Worm (Caenorhabditis elegans): Measurements from ENCODE around the gene R02E4.1.
A peak's percentile ranks its signal among the peaks of the same experiment; 100 is the strongest.

R02E4.1 gene

DNA sequence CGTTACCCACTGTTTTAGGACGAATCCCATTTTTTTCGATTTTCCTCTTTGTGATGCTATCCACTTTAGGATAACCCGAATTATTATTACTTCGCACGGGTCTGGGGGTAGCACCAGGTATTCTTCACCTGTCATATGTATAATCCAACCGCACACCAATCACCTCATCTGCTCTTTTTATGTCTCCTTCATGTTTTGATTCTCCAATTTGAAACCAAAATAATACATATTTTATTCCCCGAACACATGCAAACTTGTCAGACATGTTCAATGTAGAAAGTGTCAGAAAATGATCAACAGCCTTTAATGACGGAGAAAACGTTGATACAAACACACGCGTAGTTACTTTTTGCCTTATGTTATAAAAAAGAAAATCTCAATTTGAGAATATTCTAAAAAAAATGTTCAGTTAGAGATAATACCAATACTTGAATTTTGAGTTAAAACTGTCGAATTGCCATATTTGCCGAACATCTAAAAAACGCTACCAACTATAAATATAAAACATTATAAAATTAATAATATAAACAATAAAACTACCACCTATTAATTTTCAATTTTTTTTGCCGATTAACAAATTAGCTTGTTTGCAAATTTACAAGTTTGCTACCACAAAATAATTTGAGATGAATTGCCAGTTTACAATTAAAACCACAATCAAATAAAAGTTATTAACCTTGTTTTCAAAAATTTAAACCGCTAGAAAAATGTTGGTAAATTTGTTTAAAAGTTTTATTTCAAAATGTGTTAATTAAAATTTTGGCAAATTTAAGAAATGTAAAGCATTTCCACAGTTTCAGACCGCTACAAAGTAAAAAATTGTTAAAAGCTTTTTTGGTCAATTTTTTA, 43.5 kb upstream of the R02E4.1 start (continued):
- TF ChIP-seq nhr-28 (tag; optimal IDR thresholded peaks at IDR 0.05) = no peak
- no peak for TF ChIP-seq dmd-8 (GFP tag; IDR thresholded peaks at IDR 0.05)
- TF ChIP-seq ZK337.2 (GFP tag; IDR thresholded peaks at IDR 0.05) = no peak; the same call in 1 of the 2 replicates
- no peak for TF ChIP-seq F10B5.3 (tag; optimal IDR thresholded peaks at IDR 0.05)
- TF ChIP-seq fkh-10 (GFP tag; optimal IDR thresholded peaks at IDR 0.05) = no peak
- no peak for TF ChIP-seq gei-8 (GFP tag; optimal IDR thresholded peaks at IDR 0.05)
- TF ChIP-seq ceh-28 (tag; optimal IDR thresholded peaks at IDR 0.05) = no peak
- no peak for TF ChIP-seq F49E8.2 (tag; optimal IDR thresholded peaks at IDR 0.05; ENCODE audit: borderline replicate concordance)
- no peak for TF ChIP-seq spr-3 (GFP tag; optimal IDR thresholded peaks at IDR 0.05)
- TF ChIP-seq unc-130 (GFP tag; optimal IDR thresholded peaks at IDR 0.05) = no peak
- peak in 1 of 2 experiments; percentile 0 for TF ChIP-seq hif-1 (tag; optimal IDR thresholded peaks at IDR 0.05)
- TF ChIP-seq nhr-11 (tag; optimal IDR thresholded peaks at IDR 0.05) = no peak
- TF ChIP-seq tra-1 (GFP tag; IDR thresholded peaks at IDR 0.05) = peak; percentile 25; the same call in 1 of the 2 replicates
- peak in 1 of 2 experiments; percentile 22; a peak in 1 of 4 replicates for TF ChIP-seq madf-5 (GFP tag; IDR thresholded peaks at IDR 0.05)
- TF ChIP-seq lin-1 (GFP tag; IDR thresholded peaks at IDR 0.05) = peak; percentile 37; the same call in 1 of the 2 replicates
- TF ChIP-seq nhr-102 (tag; optimal IDR thresholded peaks at IDR 0.05) = peak; percentile 50
- no peak for TF ChIP-seq egl-43 (GFP tag; IDR thresholded peaks at IDR 0.05)
- TF ChIP-seq Y75B8A.6 (GFP tag; IDR thresholded peaks at IDR 0.05) = peak; percentile 83
- TF ChIP-seq lir-3 (tag; optimal IDR thresholded peaks at IDR 0.05) = no peak
- TF ChIP-seq nhr-42 (GFP tag; IDR thresholded peaks at IDR 0.05) = peak; percentile 7
- peak; percentile 48 for TF ChIP-seq madf-9 (GFP tag; conservative IDR thresholded peaks at IDR 0.05)
- TF ChIP-seq nhr-10 (tag; optimal IDR thresholded peaks at IDR 0.05) = no peak
- no peak for TF ChIP-seq fos-1 (tag; optimal IDR thresholded peaks at IDR 0.05)
- TF ChIP-seq ceh-20 (GFP tag; IDR thresholded peaks at IDR 0.05) = peak; percentile 46; the same call in 1 of the 2 replicates
- TF ChIP-seq mdl-1 (tag; optimal IDR thresholded peaks at IDR 0.05) = no peak
- peak; percentile 78 for TF ChIP-seq aha-1 (tag)
- no peak for TF ChIP-seq mxl-2 (GFP tag; conservative IDR thresholded peaks at IDR 0.05)
- TF ChIP-seq lin-39 (tag; optimal IDR thresholded peaks at IDR 0.05) = no peak
- TF ChIP-seq lim-7 (GFP tag; IDR thresholded peaks at IDR 0.05) = peak; percentile 63; the same call in 1 of the 2 replicates
- no peak for TF ChIP-seq ces-1 (GFP tag; optimal IDR thresholded peaks at IDR 0.05)
- peak; percentile 70 for TF ChIP-seq T26A8.4 (GFP tag; IDR thresholded peaks at IDR 0.05)
- no peak for TF ChIP-seq unc-62 (GFP tag; optimal IDR thresholded peaks at IDR 0.05 in 1 of 2)
- TF ChIP-seq unc-62 (tag; optimal IDR thresholded peaks at IDR 0.05) = no peak
- TF ChIP-seq attf-4 (tag; optimal IDR thresholded peaks at IDR 0.05) = no peak
- no peak for TF ChIP-seq nhr-111 (GFP tag; optimal IDR thresholded peaks at IDR 0.05)
- no peak for TF ChIP-seq ceh-44 (GFP tag; IDR thresholded peaks at IDR 0.05)
- peak; percentile 65 for TF ChIP-seq ctbp-1 (GFP tag; IDR thresholded peaks at IDR 0.05)
- 0 out of 2 replicates have a peak, but pooled peaks have one; percentile 37 for TF ChIP-seq php-3 (GFP tag; IDR thresholded peaks at IDR 0.05)
- peak; percentile 39 for TF ChIP-seq dve-1 (tag; optimal IDR thresholded peaks at IDR 0.05; ENCODE audit: insufficient read depth)
- TF ChIP-seq ceh-82 (tag; optimal IDR thresholded peaks at IDR 0.05) = no peak
- no peak for TF ChIP-seq Y5F2A.4 (GFP tag; optimal IDR thresholded peaks at IDR 0.05)
- no peak for TF ChIP-seq ZK546.5 (tag; optimal IDR thresholded peaks at IDR 0.05)
- 0 out of 2 replicates have a peak, but pooled peaks have one; percentile 34 for TF ChIP-seq tag-97 (GFP tag; IDR thresholded peaks at IDR 0.05)
- no peak for TF ChIP-seq saeg-2 (GFP tag; IDR thresholded peaks at IDR 0.05)
- TF ChIP-seq duxl-1 (tag; optimal IDR thresholded peaks at IDR 0.05; ENCODE audit: poor library complexity) = peak; percentile 60
- no peak for TF ChIP-seq sdz-12 (GFP tag; optimal IDR thresholded peaks at IDR 0.05)
- TF ChIP-seq mxl-3 (GFP tag; optimal IDR thresholded peaks at IDR 0.05) = no peak
- no peak for TF ChIP-seq daf-8 (GFP tag; IDR thresholded peaks at IDR 0.05)
- TF ChIP-seq mdt-29 (GFP tag; IDR thresholded peaks at IDR 0.05) = peak; percentile 48
